Fruit fly (Drosophila melanogaster): ENCODE data around the gene CG31810.
A peak's percentile ranks its signal among the peaks of the same experiment; 100 is the strongest.

The CG31810 gene

DNA sequence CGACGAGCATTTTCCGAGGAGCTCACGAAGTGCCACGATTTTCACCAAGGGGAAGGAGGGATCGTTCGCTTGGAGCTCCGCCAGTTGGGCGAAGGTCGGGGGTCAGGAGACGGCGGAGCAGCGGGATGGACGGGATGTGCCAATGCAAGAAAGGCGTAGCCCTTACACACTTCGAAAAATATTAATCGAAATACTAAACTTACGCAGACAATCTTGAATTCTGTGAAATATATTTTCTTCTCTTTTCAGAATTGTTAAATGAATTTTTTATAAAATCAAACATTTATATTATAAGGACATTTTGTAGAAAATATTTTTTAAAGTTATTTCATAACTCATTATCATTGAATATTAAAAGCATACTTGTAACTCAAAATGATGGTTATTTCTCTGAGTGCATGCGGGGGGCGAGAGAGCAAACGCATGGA lies 16.7 kb upstream of the CG31810 start (continued):
- peak; percentile 57 for TF ChIP-seq phol (tag; optimal IDR thresholded peaks at IDR 0.05)
- no peak for TF ChIP-seq CHES-1-like (GFP tag; optimal IDR thresholded peaks at IDR 0.05)
- TF ChIP-seq NfI (GFP tag; optimal IDR thresholded peaks at IDR 0.05): peak; percentile 12
- TF ChIP-seq Deaf1 (tag; optimal IDR thresholded peaks at IDR 0.05): peak; percentile 91
- TF ChIP-seq Bteb2 (GFP tag; optimal IDR thresholded peaks at IDR 0.05): no peak
- TF ChIP-seq CG3847 (GFP tag; IDR thresholded peaks at IDR 0.05): peak; percentile 46
- TF ChIP-seq Drgx (GFP tag; IDR thresholded peaks at IDR 0.05): peak; percentile 23; the same call in 1 of the 2 replicates
- TF ChIP-seq Taf1 (GFP tag; IDR thresholded peaks at IDR 0.05): 0 out of 2 replicates have a peak, but pooled peaks have one; percentile 6
- peak in 1 of 3 experiments; percentile 23 for TF ChIP-seq lola (GFP tag; optimal IDR thresholded peaks at IDR 0.05)
- peak; percentile 8 for TF ChIP-seq ewg (GFP tag; optimal IDR thresholded peaks at IDR 0.05)
- TF ChIP-seq CG3281 (GFP tag; optimal IDR thresholded peaks at IDR 0.05): peak; percentile 32
- peak; percentile 24 for TF ChIP-seq CG9727 (GFP tag; optimal IDR thresholded peaks at IDR 0.05)
- TF ChIP-seq HHEX (GFP tag; optimal IDR thresholded peaks at IDR 0.05): peak; percentile 24
- no peak for TF ChIP-seq CG9609 (GFP tag; optimal IDR thresholded peaks at IDR 0.05)
- no peak for TF ChIP-seq zen2 (GFP tag; IDR thresholded peaks at IDR 0.05; ENCODE audit: partially characterized antibody)
- no peak for TF ChIP-seq CrebB (tag; optimal IDR thresholded peaks at IDR 0.05)
- TF ChIP-seq slbo (GFP tag; IDR thresholded peaks at IDR 0.05): peak; percentile 60
- TF ChIP-seq CG10366 (GFP tag; IDR thresholded peaks at IDR 0.05): peak; percentile 32
- TF ChIP-seq vvl (GFP tag; IDR thresholded peaks at IDR 0.05): no peak
- TF ChIP-seq CG6813 (GFP tag; optimal IDR thresholded peaks at IDR 0.05): no peak
- peak; percentile 66 for TF ChIP-seq CG15269 (tag; optimal IDR thresholded peaks at IDR 0.05)
- TF ChIP-seq Nf-YC (tag; optimal IDR thresholded peaks at IDR 0.05): peak; percentile 60
- TF ChIP-seq CG10979 (tag; optimal IDR thresholded peaks at IDR 0.05): peak; percentile 57
- no peak for TF ChIP-seq caup (GFP tag; optimal IDR thresholded peaks at IDR 0.05; ENCODE audit: severe bottlenecking)
- TF ChIP-seq Xbp1 (GFP tag; optimal IDR thresholded peaks at IDR 0.05): peak; percentile 43
- no peak for TF ChIP-seq disco-r (GFP tag; optimal IDR thresholded peaks at IDR 0.05)
- TF ChIP-seq esg (GFP tag; conservative IDR thresholded peaks at IDR 0.05): 0 out of 2 replicates have a peak, but pooled peaks have one; percentile 29
- TF ChIP-seq CG7357 (GFP tag; IDR thresholded peaks at IDR 0.05): peak; percentile 52; the same call in 1 of the 3 replicates
- TF ChIP-seq CG10209 (GFP tag; optimal IDR thresholded peaks at IDR 0.05): peak; percentile 27
- TF ChIP-seq CG3407 (GFP tag; optimal IDR thresholded peaks at IDR 0.05): peak; percentile 16
- TF ChIP-seq crc (GFP tag; optimal IDR thresholded peaks at IDR 0.05): no peak
- peak; percentile 67 for TF ChIP-seq grau (tag; optimal IDR thresholded peaks at IDR 0.05)
- peak; percentile 28 for TF ChIP-seq Hmr (GFP tag; optimal IDR thresholded peaks at IDR 0.05)
- TF ChIP-seq ap (GFP tag; IDR thresholded peaks at IDR 0.05): 0 out of 2 replicates have a peak, but pooled peaks have one; percentile 13
- TF ChIP-seq CG10147 (GFP tag; optimal IDR thresholded peaks at IDR 0.05): no peak
- peak; percentile 73 for TF ChIP-seq lmd (GFP tag; IDR thresholded peaks at IDR 0.05)
- TF ChIP-seq CG18599 (GFP tag; optimal IDR thresholded peaks at IDR 0.05): peak; percentile 41
- peak; percentile 64 for TF ChIP-seq row (GFP tag; IDR thresholded peaks at IDR 0.05)
- TF ChIP-seq CG8478 (optimal IDR thresholded peaks at IDR 0.05): no peak
- TF ChIP-seq CG5180 (GFP tag; optimal IDR thresholded peaks at IDR 0.05): peak; percentile 15
- peak; percentile 60 for TF ChIP-seq Blimp-1 (GFP tag; optimal IDR thresholded peaks at IDR 0.05)
- TF ChIP-seq lbe (GFP tag; optimal IDR thresholded peaks at IDR 0.05): no peak
- peak; percentile 69; the same call in 2 of the 3 replicates for TF ChIP-seq CG17361 (GFP tag; IDR thresholded peaks at IDR 0.05)
- TF ChIP-seq sens-2 (GFP tag; IDR thresholded peaks at IDR 0.05): no peak
- peak; percentile 72 for TF ChIP-seq CG2712 (tag; optimal IDR thresholded peaks at IDR 0.05)
- peak; percentile 26; the same call in 1 of the 2 replicates for TF ChIP-seq H2.0 (GFP tag; IDR thresholded peaks at IDR 0.05)
- TF ChIP-seq dysf (GFP tag; IDR thresholded peaks at IDR 0.05): peak; percentile 75
- no peak for TF ChIP-seq Bgb (GFP tag; IDR thresholded peaks at IDR 0.05; ENCODE audit: partially characterized antibody)
- TF ChIP-seq tup (GFP tag; optimal IDR thresholded peaks at IDR 0.05): no peak
- TF ChIP-seq sqz (GFP tag; optimal IDR thresholded peaks at IDR 0.05): no peak
